Worm (Caenorhabditis elegans) whole organism, L1 larva: ENCODE results near the gene ZC239.4.

Experiments
- Y116A8C.19 ChIP-seq: sonication (generic microtip); optimal IDR thresholded peaks from 2 replicates; lab custom pipeline; 2016; ENCODE audit warnings: missing compliant biosample characterization, missing genetic modification characterization, borderline replicate concordance
- alr-1 ChIP-seq: fragments of 200-800 bp; sonication (Bioruptor generic); optimal IDR thresholded peaks from 2 replicates; lab custom pipeline; 2018; ENCODE audit warnings: borderline replicate concordance, mild to moderate bottlenecking, missing genetic modification characterization, missing compliant biosample characterization
- aly-2 ChIP-seq: fragments of 150-350 bp; optimal IDR thresholded peaks from 2 replicates; lab custom pipeline; 2014; ENCODE audit warnings: missing biosample characterization, missing genetic modification characterization
- blmp-1 ChIP-seq: fragments of 150-350 bp; optimal IDR thresholded peaks from 2 replicates; lab custom pipeline; 2014; ENCODE audit warnings: missing biosample characterization, missing genetic modification characterization
- ceh-8 ChIP-seq: fragments of 200-800 bp; sonication (Bioruptor generic); optimal IDR thresholded peaks from 2 replicates; lab custom pipeline; 2018; ENCODE audit warnings: mild to moderate bottlenecking, missing genetic modification characterization, moderate library complexity, missing compliant biosample characterization
- ceh-82 ChIP-seq, 3 experiments: fragments of 150-350 bp in 1 of 3; sonication (generic microtip) in 2 of 3; optimal IDR thresholded peaks; 2 replicates each; lab custom pipeline; 2014 to 2017; ENCODE audit warnings: missing biosample characterization in 3 of 3, missing genetic modification characterization in 3 of 3
- ceh-88 ChIP-seq: fragments of 200-800 bp; sonication (Bioruptor generic); IDR thresholded peaks from 2 replicates; pipeline ENCODE4 v1.3.6; 2022; ENCODE audit warnings: missing genetic modification characterization, missing compliant biosample characterization
- dpl-1 ChIP-seq, 3 experiments: fragments of 150-350 bp in 2 of 3; sonication (generic microtip) in 1 of 3; optimal IDR thresholded peaks; 2 replicates each; lab custom pipeline; 2014 to 2017; ENCODE audit warnings: missing biosample characterization in 3 of 3, missing genetic modification characterization in 3 of 3, missing genetic modification reagents in 3 of 3
- efl-1 ChIP-seq, 4 experiments: fragments of 150-350 bp; optimal IDR thresholded peaks in 3 of 4; peaks in 1 of 4; 1 replicate in 1 of 4; 2 replicates in 3 of 4; lab custom pipeline; 2014; ENCODE audit warnings: missing biosample characterization in 2 of 4, missing genetic modification characterization in 2 of 4, missing genetic modification reagents in 2 of 4
- efl-3 ChIP-seq: fragments of 200-800 bp; sonication (Bioruptor generic); optimal IDR thresholded peaks from 2 replicates; lab custom pipeline; 2018; ENCODE audit warnings: mild to moderate bottlenecking, missing genetic modification characterization, missing compliant biosample characterization
- egl-13 ChIP-seq: sonication (generic microtip); optimal IDR thresholded peaks from 2 replicates; lab custom pipeline; 2016; ENCODE audit warnings: missing genotype, missing genetic modification reagents, missing genetic modification characterization, missing compliant biosample characterization
- elt-2 ChIP-seq: sonication (generic microtip); optimal IDR thresholded peaks from 2 replicates; lab custom pipeline; 2016; ENCODE audit warnings: missing genetic modification characterization, mild to moderate bottlenecking, inconsistent platforms, missing compliant biosample characterization, missing genetic modification reagents
- ets-5 ChIP-seq: fragments of 200-800 bp; sonication (Bioruptor generic); IDR thresholded peaks from 2 replicates; pipeline ENCODE4 v1.3.6; 2022; ENCODE audit warnings: missing genetic modification characterization, missing compliant biosample characterization
- hlh-17 ChIP-seq: fragments of 200-800 bp; sonication (Bioruptor generic); optimal IDR thresholded peaks from 2 replicates; lab custom pipeline; 2018; ENCODE audit warnings: missing genetic modification characterization, mild to moderate bottlenecking, missing compliant biosample characterization, moderate library complexity, borderline replicate concordance
- isw-1 ChIP-seq: fragments of 200-800 bp; sonication (Bioruptor generic); IDR thresholded peaks from 2 replicates; pipeline ENCODE4 v1.3.6; 2022; ENCODE audit warnings: missing genetic modification characterization, missing compliant biosample characterization
- lin-13 ChIP-seq: fragments of 150-350 bp; optimal IDR thresholded peaks from 2 replicates; lab custom pipeline; 2014; ENCODE audit warnings: missing biosample characterization, missing genetic modification reagents, missing genetic modification characterization
- lin-14 ChIP-seq: fragments of 200-800 bp; sonication (Bioruptor generic); optimal IDR thresholded peaks from 2 replicates; lab custom pipeline; 2018; ENCODE audit warnings: mild to moderate bottlenecking, missing genetic modification characterization, moderate library complexity, missing compliant biosample characterization
- nhr-11 ChIP-seq: fragments of 150-350 bp; optimal IDR thresholded peaks from 2 replicates; lab custom pipeline; 2014; ENCODE audit warnings: missing biosample characterization, missing genetic modification characterization
- nhr-19 ChIP-seq: fragments of 200-800 bp; sonication (Bioruptor generic); conservative IDR thresholded peaks from 2 replicates; pipeline ENCODE4 v1.3.6; 2022; ENCODE audit warnings: missing genetic modification characterization, missing compliant biosample characterization
- nhr-28 ChIP-seq: fragments of 150-350 bp; optimal IDR thresholded peaks from 2 replicates; lab custom pipeline; 2014; ENCODE audit warnings: missing biosample characterization, missing genetic modification characterization
- nhr-71 ChIP-seq: sonication (generic microtip); optimal IDR thresholded peaks from 2 replicates; lab custom pipeline; 2016; ENCODE audit warnings: mild to moderate bottlenecking, missing genetic modification characterization, moderate library complexity, missing compliant biosample characterization
- nhr-84 ChIP-seq: sonication (generic microtip); optimal IDR thresholded peaks from 2 replicates; lab custom pipeline; 2017; ENCODE audit warnings: missing biosample characterization, missing genetic modification characterization
- pqm-1 ChIP-seq: sonication (generic microtip); optimal IDR thresholded peaks from 3 replicates; lab custom pipeline; 2017; ENCODE audit warnings: missing biosample characterization, missing genetic modification characterization
- snpc-4 ChIP-seq: fragments of 150-350 bp; optimal IDR thresholded peaks from 2 replicates; lab custom pipeline; 2014; ENCODE audit warnings: missing biosample characterization, missing genetic modification characterization
- sup-37 ChIP-seq: fragments of 200-800 bp; sonication (Bioruptor generic); optimal IDR thresholded peaks from 2 replicates; lab custom pipeline; 2018; ENCODE audit warnings: mild to moderate bottlenecking, missing genetic modification characterization, missing compliant biosample characterization
- tbx-2 ChIP-seq: sonication (generic microtip); optimal IDR thresholded peaks from 2 replicates; lab custom pipeline; 2016; ENCODE audit warnings: missing genetic modification characterization, missing compliant biosample characterization
- unc-130 ChIP-seq: fragments of 150-350 bp; optimal IDR thresholded peaks from 2 replicates; lab custom pipeline; 2017; ENCODE audit warnings: missing biosample characterization, missing genetic modification characterization, inconsistent platforms
- unc-98 ChIP-seq: fragments of 200-800 bp; sonication (Bioruptor generic); IDR thresholded peaks from 2 replicates; pipeline ENCODE4 v1.3.6; 2022; ENCODE audit warnings: missing genetic modification characterization, missing compliant biosample characterization
- xbp-1 ChIP-seq: sonication (generic microtip); optimal IDR thresholded peaks from 2 replicates; lab custom pipeline; 2016; ENCODE audit warnings: missing genetic modification characterization, missing compliant biosample characterization
- ztf-4 ChIP-seq: fragments of 150-350 bp; optimal IDR thresholded peaks from 2 replicates; lab custom pipeline; 2014; ENCODE audit warnings: missing biosample characterization, missing genetic modification characterization

Gene ZC239.4

DNA sequence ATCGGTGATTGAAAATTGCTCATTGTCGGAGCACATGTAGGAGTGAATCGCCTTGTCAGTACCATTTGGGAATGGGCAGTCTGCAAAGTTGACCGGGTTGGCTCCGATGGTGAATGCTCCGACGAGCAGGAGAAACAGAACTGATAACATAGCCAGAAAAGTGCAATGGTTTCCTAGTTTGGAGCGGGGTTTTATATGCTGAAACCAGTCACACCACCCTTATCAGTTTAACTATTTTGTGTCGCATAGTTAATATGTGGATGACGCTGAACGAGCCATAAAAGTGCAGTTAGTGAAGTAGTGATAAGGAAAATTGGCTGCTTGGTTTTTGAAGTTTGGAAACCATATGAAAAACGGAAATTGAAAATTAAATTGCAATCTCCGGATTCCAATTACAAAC lies 31.8 kb downstream of the ZC239.4 start, which contains the start of gene C17F4.7 (continued):
- no peak for TF ChIP-seq alr-1 (tag; lab: Kevin White, UChicago)
- no peak for TF ChIP-seq ceh-8 (GFP tag; lab: Kevin White, UChicago)
- peak; percentile 98 for TF ChIP-seq elt-2 (tag; lab: Kevin White, UChicago)
- TF ChIP-seq, all 84 proteins: peak for 6

ce11 chrII:3247556-3247955 lies 33.6 kb downstream of the ZC239.4 start:
- TF ChIP-seq ceh-88 (GFP tag; lab: Robert Waterston, UW) (no peak), lin-14 (GFP tag; lab: Kevin White, UChicago) (no peak), nhr-28 (tag; lab: Kevin White, UChicago) (no peak)

DNA sequence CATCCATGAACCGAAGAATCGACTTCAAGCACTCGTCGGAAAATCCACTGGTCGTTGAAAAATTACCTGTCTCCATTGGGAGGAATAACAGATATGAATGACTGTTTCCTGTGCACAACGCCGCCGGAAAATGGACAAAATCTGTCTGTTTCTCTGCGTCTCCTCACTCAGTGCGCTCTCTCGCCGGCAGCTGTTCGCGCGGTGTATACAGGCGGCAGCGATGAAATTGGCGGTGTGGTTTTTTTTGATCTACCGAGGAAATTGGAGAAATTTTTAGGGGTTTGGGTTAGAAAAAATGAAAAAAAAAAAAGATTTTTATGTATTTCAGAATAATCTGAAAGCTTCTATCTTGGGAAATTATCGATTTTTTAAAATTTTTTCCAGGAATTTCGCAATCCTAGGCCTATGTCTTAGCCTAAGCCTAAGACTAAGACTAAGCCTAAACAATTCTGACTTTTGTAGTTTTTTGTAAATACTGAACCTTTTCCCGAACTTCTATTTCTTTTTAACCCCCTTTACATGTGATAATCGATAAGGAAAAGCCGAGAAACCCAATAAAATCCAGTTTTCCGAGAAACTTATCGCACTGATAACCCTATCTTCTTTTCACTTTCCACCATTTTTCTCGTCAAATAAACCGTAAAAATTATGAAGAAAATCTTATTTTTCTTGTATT lies 34.2 kb downstream of the ZC239.4 start, which contains the start of the genes fbxc-50 and C17F4.2:
fbxc-50 (minus strand) TSS at position 81 of the 676 bp plus-strand sequence.
C17F4.2 (plus strand) TSS at position 626 of the 676 bp plus-strand sequence.
- TF ChIP-seq blmp-1 (tag; lab: Kevin White, UChicago) (peak; percentile 80), efl-1 (optimal IDR thresholded peaks at IDR 0.05; lab: Kevin White, UChicago) (no peak), efl-1 (GFP tag; optimal IDR thresholded peaks at IDR 0.05 in 1 of 2; lab: Kevin White, UChicago) (peak in 1 of 2 experiments; percentile 56), snpc-4 (tag; lab: Kevin White, UChicago) (no peak)
- TF ChIP-seq, all 84 proteins: peak for 2

ce11 chrII:3249406-3249805 lies 35.4 kb downstream of the ZC239.4 start, which contains the start of gene clec-124:
Gene clec-124, plus strand, starts transcription at chrII:3249706.
- TF ChIP-seq nhr-19, result no peak
- no peak for TF ChIP-seq dpl-1 (GFP tag; optimal IDR thresholded peaks at IDR 0.05; lab: Kevin White, UChicago)
- no peak for TF ChIP-seq aly-2 (tag; lab: Kevin White, UChicago)
- no peak for TF ChIP-seq unc-130
- TF ChIP-seq unc-98 (GFP tag; lab: Robert Waterston, UW), result no peak
- no peak for TF ChIP-seq hlh-17
- no peak for TF ChIP-seq tbx-2
- no peak for TF ChIP-seq blmp-1 (tag; lab: Kevin White, UChicago)
- TF ChIP-seq efl-3 (GFP tag; lab: Kevin White, UChicago), result no peak
- no peak for TF ChIP-seq sup-37 (GFP tag; lab: Kevin White, UChicago)
- TF ChIP-seq pqm-1, result no peak
- TF ChIP-seq Y116A8C.19 (tag; lab: Kevin White, UChicago), result no peak
- TF ChIP-seq, all 84 proteins: peak for 0

ce11 chrII:3250195-3250594 lies 36.2 kb downstream of the ZC239.4 start:
- no peak for TF ChIP-seq egl-13 (tag; lab: Kevin White, UChicago)

DNA sequence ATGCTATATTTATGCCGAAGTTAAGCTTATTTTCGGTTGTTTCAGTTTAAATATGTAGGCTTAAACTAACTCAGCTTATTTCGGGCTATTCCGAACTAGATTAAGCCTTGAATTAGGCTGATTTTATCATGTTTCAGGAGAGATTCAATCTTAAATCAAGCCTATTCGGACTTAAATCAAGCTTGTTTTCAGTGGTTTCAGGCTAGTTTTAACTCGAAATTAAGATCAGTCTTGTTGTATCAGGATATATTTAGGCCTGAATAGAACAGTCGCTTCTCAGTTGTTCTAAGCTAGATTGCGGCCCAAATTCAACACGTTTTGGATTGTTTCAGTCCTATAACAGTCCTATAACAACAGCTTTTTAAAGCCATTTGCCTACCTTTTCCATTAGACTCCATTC lies 37.8 kb downstream of the ZC239.4 start:
- no peak for TF ChIP-seq lin-13 (GFP tag; lab: Kevin White, UChicago)
- TF ChIP-seq nhr-71, result no peak
- no peak for TF ChIP-seq ztf-4 (tag; lab: Kevin White, UChicago)
- no peak for TF ChIP-seq pqm-1
- no peak for TF ChIP-seq nhr-84 (tag; lab: Kevin White, UChicago)
- no peak for TF ChIP-seq isw-1 (GFP tag; lab: Robert Waterston, UW)
- TF ChIP-seq ceh-82 (tag; optimal IDR thresholded peaks at IDR 0.05; lab: Kevin White, UChicago), result no peak
- TF ChIP-seq xbp-1 (tag; lab: Kevin White, UChicago), result no peak
- TF ChIP-seq hlh-17, result no peak
- TF ChIP-seq unc-98 (GFP tag; lab: Robert Waterston, UW), result no peak
- no peak for TF ChIP-seq aly-2 (tag; lab: Kevin White, UChicago)
- no peak for TF ChIP-seq sup-37 (GFP tag; lab: Kevin White, UChicago)
- TF ChIP-seq ets-5, result no peak
- no peak for TF ChIP-seq nhr-11 (tag; lab: Kevin White, UChicago)
